Worm (Caenorhabditis elegans) whole organism, midembryonic: ENCODE data around the gene F26D10.13.

Experiments used
- flt-1 ChIP-seq: fragments of 200-800 bp; sonication (Bioruptor generic); IDR thresholded peaks from 2 replicates; pipeline ENCODE4 v1.3.6; 2022; ENCODE audit warnings: missing genetic modification characterization, missing compliant biosample characterization
- klf-2 ChIP-seq: fragments of 200-800 bp; sonication (Bioruptor generic); conservative IDR thresholded peaks from 2 replicates; pipeline ENCODE4 v1.3.6; 2022; ENCODE audit warnings: missing genetic modification reagents, missing genetic modification characterization, missing compliant biosample characterization
- med-1 ChIP-seq: sonication (generic microtip); optimal IDR thresholded peaks from 2 replicates; lab custom pipeline; 2017; ENCODE audit warnings: missing genetic modification characterization, mild to moderate bottlenecking, missing compliant biosample characterization, antibody characterized with exemption, missing genetic modification reagents; ENCODE audit not compliant: insufficient read depth
- ztf-23 ChIP-seq: fragments of 200-800 bp; sonication (Bioruptor generic); IDR thresholded peaks from 2 replicates; pipeline ENCODE4 v1.3.6; 2022; ENCODE audit warnings: missing genetic modification reagents, missing genetic modification characterization, missing compliant biosample characterization

- TF ChIP-seq med-1 (GFP tag; lab: Kevin White, UChicago): no peak
- TF ChIP-seq ztf-23 (GFP tag; lab: Robert Waterston, UW): no peak
- TF ChIP-seq flt-1 (GFP tag; lab: Robert Waterston, UW): no peak
- no peak for TF ChIP-seq klf-2 (GFP tag; lab: Robert Waterston, UW)
Measured at ce11 chrIV:17279592-17280440, 15.2 kb upstream of the F26D10.13 start.
